Worm (Caenorhabditis elegans): ENCODE measurements around the gene ZK355.2.

Gene ZK355.2

ce11 chrII:2921860-2922259 is 1.9 kb upstream of the ZK355.2 start:
- TF ChIP-seq egl-5 (tag; optimal IDR thresholded peaks at IDR 0.05) (no peak), snpc-4 (tag; optimal IDR thresholded peaks at IDR 0.05) (no peak), unc-62 (GFP tag; optimal IDR thresholded peaks at IDR 0.05) (no peak), eor-1 (tag; optimal IDR thresholded peaks at IDR 0.05) (no peak), jun-1 (tag; optimal IDR thresholded peaks at IDR 0.05) (no peak), nhr-237 (tag; optimal IDR thresholded peaks at IDR 0.05) (no peak), ceh-82 (tag; optimal IDR thresholded peaks at IDR 0.05) (no peak), nfya-1 (tag; optimal IDR thresholded peaks at IDR 0.05; ENCODE audit: insufficient read depth) (no peak), hmg-11 (tag; optimal IDR thresholded peaks at IDR 0.05) (no peak), ZK546.5 (tag; optimal IDR thresholded peaks at IDR 0.05) (no peak)

- TF ChIP-seq pha-4 (tag; optimal IDR thresholded peaks at IDR 0.05) (peak; percentile 2), ceh-9 (tag; optimal IDR thresholded peaks at IDR 0.05) (no peak), zag-1 (tag; optimal IDR thresholded peaks at IDR 0.05) (no peak), ama-1 (optimal IDR thresholded peaks at IDR 0.05) (peak; percentile 73), elt-2 (tag; optimal IDR thresholded peaks at IDR 0.05) (peak; percentile 77), lin-15B (tag; optimal IDR thresholded peaks at IDR 0.05) (no peak), jun-1 (tag; optimal IDR thresholded peaks at IDR 0.05) (no peak), ztf-4 (tag; optimal IDR thresholded peaks at IDR 0.05) (no peak), pqm-1 (tag; optimal IDR thresholded peaks at IDR 0.05) (peak; percentile 35), fkh-10 (GFP tag; optimal IDR thresholded peaks at IDR 0.05) (no peak), nhr-77 (tag; optimal IDR thresholded peaks at IDR 0.05) (no peak), ZK546.5 (tag; optimal IDR thresholded peaks at IDR 0.05) (no peak)
Measured at ce11 chrII:2922359-2922758, 1.4 kb upstream of the ZK355.2 start.

- no peak for TF ChIP-seq mdl-1 (tag; optimal IDR thresholded peaks at IDR 0.05)
- no peak for TF ChIP-seq lsy-12 (tag; optimal IDR thresholded peaks at IDR 0.05)
- TF ChIP-seq nhr-28 (tag; optimal IDR thresholded peaks at IDR 0.05), result no peak
- TF ChIP-seq ceh-28 (tag; optimal IDR thresholded peaks at IDR 0.05), result no peak
- no peak for TF ChIP-seq jun-1 (tag; optimal IDR thresholded peaks at IDR 0.05)
Measured at ce11 chrII:2922782-2923181, 935 bp upstream of the ZK355.2 start.

- no peak for TF ChIP-seq ZK546.5 (tag; optimal IDR thresholded peaks at IDR 0.05)
- no peak for TF ChIP-seq nhr-25 (tag; optimal IDR thresholded peaks at IDR 0.05)
- TF ChIP-seq ceh-9 (tag; optimal IDR thresholded peaks at IDR 0.05), result no peak
- TF ChIP-seq lin-15B (tag; optimal IDR thresholded peaks at IDR 0.05), result no peak
- TF ChIP-seq ztf-4 (tag; optimal IDR thresholded peaks at IDR 0.05), result no peak
- TF ChIP-seq ceh-16 (tag; optimal IDR thresholded peaks at IDR 0.05), result no peak
- TF ChIP-seq aly-2 (tag; optimal IDR thresholded peaks at IDR 0.05), result no peak
- no peak for TF ChIP-seq elt-3 (tag; optimal IDR thresholded peaks at IDR 0.05)
- no peak for TF ChIP-seq tbx-2 (tag; optimal IDR thresholded peaks at IDR 0.05)
- no peak for TF ChIP-seq unc-62 (GFP tag; optimal IDR thresholded peaks at IDR 0.05)
- no peak for TF ChIP-seq egl-5 (tag; optimal IDR thresholded peaks at IDR 0.05)
- no peak for TF ChIP-seq R02D3.7 (tag; optimal IDR thresholded peaks at IDR 0.05)
Measured at ce11 chrII:2925032-2925431, 1.3 kb downstream of the ZK355.2 start.

ce11 chrII:2925806-2926558 is 2.3 kb downstream of the ZK355.2 start:
- TF ChIP-seq nhr-77 (tag; optimal IDR thresholded peaks at IDR 0.05) (no peak), ama-1 (optimal IDR thresholded peaks at IDR 0.05) (no peak), ceh-16 (tag; optimal IDR thresholded peaks at IDR 0.05) (no peak), eor-1 (tag; optimal IDR thresholded peaks at IDR 0.05) (no peak), lsy-12 (tag; optimal IDR thresholded peaks at IDR 0.05) (no peak), lin-15B (tag; optimal IDR thresholded peaks at IDR 0.05) (no peak), nhr-67 (tag; optimal IDR thresholded peaks at IDR 0.05) (no peak), lin-39 (tag; optimal IDR thresholded peaks at IDR 0.05) (no peak), jun-1 (tag; optimal IDR thresholded peaks at IDR 0.05) (no peak), fkh-2 (tag; optimal IDR thresholded peaks at IDR 0.05) (no peak), snpc-4 (tag; optimal IDR thresholded peaks at IDR 0.05) (no peak), nhr-25 (tag; optimal IDR thresholded peaks at IDR 0.05) (no peak), aly-2 (tag; optimal IDR thresholded peaks at IDR 0.05) (no peak), elt-1 (tag; optimal IDR thresholded peaks at IDR 0.05) (no peak)

Data from whole organism, L3 larva.